Worm (Caenorhabditis elegans): Measurements from ENCODE around the gene C31B8.9.

DNA sequence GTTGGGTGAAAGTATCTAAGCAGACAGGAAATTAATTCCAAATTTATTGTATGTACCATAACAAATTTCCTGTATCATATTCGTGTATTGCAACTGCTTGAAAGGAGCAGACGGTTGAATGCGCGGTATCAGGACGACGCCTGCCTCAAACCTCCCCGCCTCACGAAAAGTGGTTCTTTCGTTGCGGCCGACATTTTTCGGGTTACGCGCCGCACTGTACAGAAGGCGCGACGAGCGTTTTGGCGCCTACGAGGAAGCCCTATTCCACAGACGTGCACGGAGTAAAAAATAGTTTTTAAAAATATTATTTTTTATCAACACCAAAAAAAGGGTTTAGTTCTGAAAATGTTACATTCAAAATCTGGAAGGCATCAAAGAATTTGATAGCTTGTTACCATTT, 7.3 kb upstream of the C31B8.9 start:
- no peak for TF ChIP-seq him-1 (tag; optimal IDR thresholded peaks at IDR 0.05)
- no peak for TF ChIP-seq W03F9.2 (tag; optimal IDR thresholded peaks at IDR 0.05)
- TF ChIP-seq dao-5 (tag; optimal IDR thresholded peaks at IDR 0.05) = no peak

Measured in whole organism, L4/young adult.